Fruit fly (Drosophila melanogaster): ENCODE results near the gene Ada2a.

Gene Ada2a

DNA sequence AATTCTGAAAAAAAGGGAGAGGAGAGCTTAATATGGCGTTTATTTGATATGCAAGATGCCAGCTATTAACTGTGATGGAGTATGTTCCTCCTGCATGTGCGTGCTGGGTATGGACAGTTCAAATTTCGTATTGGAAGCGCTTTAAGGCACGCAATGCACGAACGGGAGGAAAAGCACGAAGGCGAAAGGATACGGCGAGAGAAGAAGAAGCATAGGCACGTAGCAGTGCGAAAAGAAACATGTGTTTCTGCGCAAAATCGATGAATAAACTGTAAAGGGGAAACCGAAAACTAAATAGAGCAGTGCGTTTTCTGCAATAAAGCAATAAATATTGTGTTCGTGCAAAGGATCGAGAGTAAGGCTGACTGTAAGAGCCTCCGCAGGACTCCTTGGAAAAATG is 39.4 kb downstream of the Ada2a start, which contains the start of gene CG14314:
CG14314 (plus strand) TSS at position 243 of the 400 bp plus-strand sequence.
- no peak for TF ChIP-seq EcR (GFP tag; optimal IDR thresholded peaks at IDR 0.05)
- TF ChIP-seq CG9948 (tag; optimal IDR thresholded peaks at IDR 0.05): no peak
- no peak for TF ChIP-seq CG34367 (tag; optimal IDR thresholded peaks at IDR 0.05)
- no peak for TF ChIP-seq Ets98B (GFP tag; IDR thresholded peaks at IDR 0.05)
- no peak for TF ChIP-seq CG17806 (tag; optimal IDR thresholded peaks at IDR 0.05)
- TF ChIP-seq Snoo (tag; optimal IDR thresholded peaks at IDR 0.05): no peak
- no peak for TF ChIP-seq CG12605 (GFP tag; IDR thresholded peaks at IDR 0.05)
- TF ChIP-seq gl (tag; optimal IDR thresholded peaks at IDR 0.05): no peak
- no peak for TF ChIP-seq CG4496 (GFP tag; IDR thresholded peaks at IDR 0.05)
- no peak for TF ChIP-seq CG15710 (tag; optimal IDR thresholded peaks at IDR 0.05)
- TF ChIP-seq CG8301 (tag; optimal IDR thresholded peaks at IDR 0.05): no peak
- no peak for TF ChIP-seq CG32121 (GFP tag; IDR thresholded peaks at IDR 0.05)
- no peak for TF ChIP-seq CG13204 (GFP tag; optimal IDR thresholded peaks at IDR 0.05)
- TF ChIP-seq Pif1B (GFP tag; optimal IDR thresholded peaks at IDR 0.05): no peak
- TF ChIP-seq fd96Ca (GFP tag; IDR thresholded peaks at IDR 0.05): no peak

DNA sequence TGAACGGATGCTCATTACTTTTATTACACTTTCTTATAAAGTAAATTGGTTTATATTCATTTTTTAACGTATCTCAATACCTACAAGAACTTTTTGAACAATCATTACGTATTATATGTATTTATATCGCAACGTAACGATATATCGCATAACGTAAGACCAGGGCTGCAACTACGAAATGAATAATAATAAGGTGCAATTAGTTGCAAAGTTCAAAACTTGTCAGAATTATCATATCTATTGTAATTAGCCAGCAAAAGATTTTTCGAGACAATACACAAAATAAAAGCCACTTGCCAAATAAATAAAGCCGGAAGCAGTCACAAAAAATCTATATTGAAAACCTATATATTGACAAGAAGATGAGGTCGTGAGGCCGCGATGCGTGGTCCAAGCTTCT is 40.0 kb downstream of the Ada2a start:
- TF ChIP-seq Snoo (tag; optimal IDR thresholded peaks at IDR 0.05): no peak
- no peak for TF ChIP-seq CG13204 (GFP tag; optimal IDR thresholded peaks at IDR 0.05)
- TF ChIP-seq CG32121 (GFP tag; IDR thresholded peaks at IDR 0.05): 0 out of 2 replicates have a peak, but pooled peaks have one; percentile 13
- TF ChIP-seq Pif1B (GFP tag; optimal IDR thresholded peaks at IDR 0.05): peak; percentile 2
- TF ChIP-seq EcR (GFP tag; optimal IDR thresholded peaks at IDR 0.05): no peak
- no peak for TF ChIP-seq rn (GFP tag; IDR thresholded peaks at IDR 0.05)
- no peak for TF ChIP-seq CG9948 (tag; optimal IDR thresholded peaks at IDR 0.05)
- TF ChIP-seq CG4496 (GFP tag; IDR thresholded peaks at IDR 0.05): peak; percentile 45; the same call in 1 of the 3 replicates
- peak; percentile 7 for TF ChIP-seq CG15710 (tag; optimal IDR thresholded peaks at IDR 0.05)
- no peak for TF ChIP-seq Ets98B (GFP tag; IDR thresholded peaks at IDR 0.05)
- TF ChIP-seq CG12605 (GFP tag; IDR thresholded peaks at IDR 0.05): no peak
- peak; percentile 31 for TF ChIP-seq Pif1A (GFP tag; optimal IDR thresholded peaks at IDR 0.05)
- TF ChIP-seq CG8159 (tag; optimal IDR thresholded peaks at IDR 0.05): peak; percentile 18
- TF ChIP-seq gl (tag; optimal IDR thresholded peaks at IDR 0.05): no peak
- TF ChIP-seq CG34367 (tag; optimal IDR thresholded peaks at IDR 0.05): no peak

DNA sequence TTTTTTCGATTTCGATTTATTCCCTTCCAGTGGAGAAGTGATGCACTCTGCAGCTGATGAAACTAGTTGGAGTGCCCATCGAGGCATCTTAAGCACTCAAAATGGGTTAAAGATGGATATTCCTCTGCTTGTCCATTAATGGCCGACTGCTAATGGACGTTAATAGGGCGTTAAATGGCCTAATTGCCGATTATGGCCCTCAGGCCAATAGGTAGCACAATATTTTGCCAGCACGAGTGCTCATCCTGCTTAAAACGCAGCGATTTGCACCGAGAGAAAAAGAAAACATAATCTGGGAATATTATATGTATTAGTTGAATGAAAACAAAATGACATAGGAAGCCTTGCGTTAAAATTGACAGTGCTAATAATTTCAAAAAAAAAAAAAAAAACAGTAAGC is 46.8 kb downstream of the Ada2a start, which contains the start of gene CG44158:
CG44158 (plus strand) TSS at position 301 of the 400 bp plus-strand sequence.
- TF ChIP-seq CG8159 (tag; optimal IDR thresholded peaks at IDR 0.05) (no peak), Ets98B (GFP tag; IDR thresholded peaks at IDR 0.05) (no peak), CG14655 (GFP tag; optimal IDR thresholded peaks at IDR 0.05) (no peak), CG15710 (tag; optimal IDR thresholded peaks at IDR 0.05) (no peak), CG9948 (tag; optimal IDR thresholded peaks at IDR 0.05) (no peak), CG8301 (tag; optimal IDR thresholded peaks at IDR 0.05) (no peak), EcR (GFP tag; optimal IDR thresholded peaks at IDR 0.05) (no peak), CG10348 (GFP tag; IDR thresholded peaks at IDR 0.05) (no peak), D1 (tag; optimal IDR thresholded peaks at IDR 0.05) (no peak), CG17806 (tag; optimal IDR thresholded peaks at IDR 0.05) (no peak), CG13204 (GFP tag; optimal IDR thresholded peaks at IDR 0.05) (no peak), CG32121 (GFP tag; IDR thresholded peaks at IDR 0.05) (no peak), CG34367 (tag; optimal IDR thresholded peaks at IDR 0.05) (no peak), CG12605 (GFP tag; IDR thresholded peaks at IDR 0.05) (no peak), Pif1A (GFP tag; optimal IDR thresholded peaks at IDR 0.05) (no peak)

All from whole organism, pupa.